Fruit fly (Drosophila melanogaster) whole organism, embryonic: ENCODE results near the gene pasi2.

Source experiments
- Atf6 ChIP-seq: fragments of 200-800 bp; sonication (Bioruptor generic); IDR thresholded peaks from 2 replicates; pipeline ENCODE4 v1.3.6; 2022; ENCODE audit warnings: missing biosample characterization, missing genetic modification characterization
- CG10366 ChIP-seq: fragments of 200-800 bp; sonication (Bioruptor generic); IDR thresholded peaks from 2 replicates; pipeline ENCODE4 v1.3.6; 2022; ENCODE audit warnings: missing biosample characterization, missing genetic modification characterization
- CG10979 ChIP-seq: fragments of 200-800 bp; sonication (Bioruptor generic); optimal IDR thresholded peaks from 2 replicates; lab custom pipeline; 2018; ENCODE audit warnings: missing biosample characterization, mild to moderate bottlenecking, missing genetic modification characterization, moderate library complexity
- CG11695 ChIP-seq: fragments of 200-800 bp; sonication (Bioruptor generic); IDR thresholded peaks from 3 replicates; pipeline ENCODE4 v1.3.6; 2022; ENCODE audit warnings: missing biosample characterization, missing genetic modification characterization
- CG12104 ChIP-seq: fragments of 200-800 bp; sonication (Bioruptor generic); optimal IDR thresholded peaks from 3 replicates; lab custom pipeline; 2016; ENCODE audit warnings: missing biosample characterization, missing genetic modification characterization
- CG12155 ChIP-seq: fragments of 200-800 bp; sonication (Bioruptor generic); optimal IDR thresholded peaks from 3 replicates; lab custom pipeline; 2016; ENCODE audit warnings: missing biosample characterization, missing genetic modification characterization
- CG12769 ChIP-seq: fragments of 200-800 bp; sonication (Bioruptor generic); optimal IDR thresholded peaks from 2 replicates; lab custom pipeline; 2019; ENCODE audit warnings: missing biosample characterization, mild to moderate bottlenecking, missing genetic modification characterization, moderate library complexity
- CG13424 ChIP-seq: fragments of 200-800 bp; sonication (Bioruptor generic); optimal IDR thresholded peaks from 2 replicates; lab custom pipeline; 2019; ENCODE audit warnings: missing biosample characterization, mild to moderate bottlenecking, missing genetic modification characterization, moderate library complexity
- CG15479 ChIP-seq: fragments of 200-800 bp; sonication (Bioruptor generic); optimal IDR thresholded peaks from 3 replicates; lab custom pipeline; 2019; ENCODE audit warnings: missing biosample characterization, mild to moderate bottlenecking, missing genetic modification characterization, moderate library complexity
- CG17612 ChIP-seq: fragments of 200-800 bp; sonication (Bioruptor generic); IDR thresholded peaks from 2 replicates; pipeline ENCODE4 v1.3.6; 2022; ENCODE audit warnings: missing biosample characterization, missing genetic modification characterization
- CG17829 ChIP-seq: fragments of 200-800 bp; optimal IDR thresholded peaks from 2 replicates; lab custom pipeline; 2019; ENCODE audit warnings: missing biosample characterization, mild to moderate bottlenecking, missing genetic modification characterization, moderate library complexity
- CG17912 ChIP-seq: fragments of 200-800 bp; sonication (Bioruptor generic); optimal IDR thresholded peaks from 2 replicates; lab custom pipeline; 2018; ENCODE audit warnings: missing biosample characterization, mild to moderate bottlenecking, missing genetic modification characterization
- CG32772 ChIP-seq: fragments of 200-800 bp; sonication (Bioruptor generic); IDR thresholded peaks from 2 replicates; pipeline ENCODE4 v1.3.6; 2022; ENCODE audit warnings: missing biosample characterization, missing genetic modification characterization
- CG34422 ChIP-seq: fragments of 200-800 bp; sonication (Bioruptor generic); IDR thresholded peaks from 3 replicates; pipeline ENCODE4 v1.3.6; 2022; ENCODE audit warnings: missing biosample characterization, missing genetic modification characterization
- CG3995 ChIP-seq: fragments of 200-800 bp; sonication (Bioruptor generic); optimal IDR thresholded peaks from 3 replicates; lab custom pipeline; 2016; ENCODE audit warnings: missing biosample characterization, missing genetic modification characterization
- CG4730 ChIP-seq: fragments of 200-800 bp; sonication (Bioruptor generic); IDR thresholded peaks from 2 replicates; pipeline ENCODE4 v1.3.6; 2022; ENCODE audit warnings: missing biosample characterization, missing genetic modification characterization
- CG6654 ChIP-seq: fragments of 200-800 bp; sonication (Bioruptor generic); optimal IDR thresholded peaks from 2 replicates; lab custom pipeline; 2017; ENCODE audit warnings: missing biosample characterization, mild to moderate bottlenecking, missing genetic modification characterization
- CG6813 ChIP-seq: fragments of 200-800 bp; sonication (Bioruptor generic); optimal IDR thresholded peaks from 2 replicates; lab custom pipeline; 2017; ENCODE audit warnings: missing biosample characterization, missing genetic modification characterization, mild to moderate bottlenecking, moderate library complexity, missing genetic modification reagents
- CG7839 ChIP-seq: fragments of 200-800 bp; sonication (Bioruptor generic); optimal IDR thresholded peaks from 3 replicates; lab custom pipeline; 2018; ENCODE audit warnings: missing biosample characterization, mild to moderate bottlenecking, missing genetic modification characterization, moderate library complexity
- CG8924 ChIP-seq: fragments of 200-800 bp; optimal IDR thresholded peaks from 3 replicates; lab custom pipeline; 2019; ENCODE audit warnings: missing biosample characterization, mild to moderate bottlenecking, missing genetic modification characterization, moderate library complexity
- CG9932 ChIP-seq: fragments of 200-800 bp; sonication (Bioruptor generic); IDR thresholded peaks from 2 replicates; pipeline ENCODE4 v1.3.6; 2022; ENCODE audit warnings: missing biosample characterization, missing genetic modification characterization
- Dad ChIP-seq: fragments of 200-800 bp; sonication (Bioruptor generic); optimal IDR thresholded peaks from 3 replicates; lab custom pipeline; 2016; ENCODE audit warnings: missing biosample characterization, missing genetic modification characterization
- Dbx ChIP-seq: fragments of 200-800 bp; sonication (Bioruptor generic); IDR thresholded peaks from 3 replicates; pipeline ENCODE4 v1.3.6; 2022; ENCODE audit warnings: missing biosample characterization, missing genetic modification characterization
- Dek ChIP-seq: fragments of 200-800 bp; sonication (Bioruptor generic); optimal IDR thresholded peaks from 3 replicates; lab custom pipeline; 2019; ENCODE audit warnings: missing biosample characterization, mild to moderate bottlenecking, missing genetic modification characterization, moderate library complexity
- Dip2 ChIP-seq: fragments of 200-800 bp; sonication (Bioruptor generic); IDR thresholded peaks from 2 replicates; pipeline ENCODE4 v1.3.6; 2022; ENCODE audit warnings: missing biosample characterization, missing genetic modification characterization
- E2f2 ChIP-seq: fragments of 200-800 bp; sonication (Bioruptor generic); IDR thresholded peaks from 2 replicates; pipeline ENCODE4 v1.3.6; 2022; ENCODE audit warnings: missing biosample characterization, missing genetic modification characterization
- Eip74EF ChIP-seq, 2 experiments: fragments of 200-800 bp in 1 of 2; fragments of >200 bp in 1 of 2; sonication (Bioruptor generic) in 1 of 2; optimal IDR thresholded peaks; 2 replicates each; lab custom pipeline; 2017 to 2019; ENCODE audit warnings: missing biosample characterization in 2 of 2, missing genetic modification characterization in 2 of 2, mild to moderate bottlenecking in 1 of 2, moderate library complexity in 1 of 2
- Hand ChIP-seq: fragments of 200-800 bp; sonication (Bioruptor generic); optimal IDR thresholded peaks from 2 replicates; lab custom pipeline; 2017; ENCODE audit warnings: mild to moderate bottlenecking, missing biosample characterization, missing genetic modification reagents, missing genetic modification characterization
- HmgZ ChIP-seq: fragments of 200-800 bp; sonication (Bioruptor generic); optimal IDR thresholded peaks from 2 replicates; lab custom pipeline; 2018; ENCODE audit warnings: missing biosample characterization, mild to moderate bottlenecking, missing genetic modification characterization
- Mes4 ChIP-seq: fragments of 200-800 bp; sonication (Bioruptor generic); optimal IDR thresholded peaks from 2 replicates; lab custom pipeline; 2016; ENCODE audit warnings: missing biosample characterization, missing genetic modification characterization
- Oaz ChIP-seq: fragments of 200-800 bp; sonication (Bioruptor generic); IDR thresholded peaks from 2 replicates; pipeline ENCODE4 v1.3.6; 2022; ENCODE audit warnings: missing biosample characterization, missing genetic modification characterization
- Rfx ChIP-seq: fragments of 200-800 bp; sonication (Bioruptor generic); IDR thresholded peaks from 2 replicates; pipeline ENCODE4 v1.3.6; 2022; ENCODE audit warnings: missing biosample characterization, missing genetic modification characterization
- Rx ChIP-seq: fragments of 200-800 bp; sonication (Bioruptor generic); IDR thresholded peaks from 2 replicates; pipeline ENCODE4 v1.3.6; 2022; ENCODE audit warnings: missing biosample characterization, missing genetic modification characterization
- ab ChIP-seq: fragments of 200-800 bp; sonication (Bioruptor generic); optimal IDR thresholded peaks from 2 replicates; lab custom pipeline; 2016; ENCODE audit warnings: missing biosample characterization, missing genetic modification characterization
- bigmax ChIP-seq: fragments of 200-800 bp; sonication (Bioruptor generic); optimal IDR thresholded peaks from 2 replicates; lab custom pipeline; 2018; ENCODE audit warnings: missing biosample characterization, mild to moderate bottlenecking, missing genetic modification characterization
- chinmo ChIP-seq: fragments of 200-800 bp; sonication (Bioruptor generic); IDR thresholded peaks from 4 replicates; pipeline ENCODE4 v1.3.6; 2022; ENCODE audit warnings: missing biosample characterization, missing genetic modification characterization; ENCODE audit not compliant: partially characterized antibody
- croc ChIP-seq: fragments of 200-800 bp; sonication (Bioruptor generic); conservative IDR thresholded peaks from 3 replicates; pipeline ENCODE4 v1.3.6; 2022; ENCODE audit warnings: missing biosample characterization, missing genetic modification characterization
- fd64A ChIP-seq: fragments of 200-800 bp; sonication (Bioruptor generic); optimal IDR thresholded peaks from 3 replicates; lab custom pipeline; 2018; ENCODE audit warnings: missing biosample characterization, mild to moderate bottlenecking, missing genetic modification characterization
- gsb-n ChIP-seq: fragments of 200-800 bp; sonication (Bioruptor generic); optimal IDR thresholded peaks from 3 replicates; lab custom pipeline; 2018; ENCODE audit warnings: missing biosample characterization, mild to moderate bottlenecking, missing genetic modification characterization
- jigr1 ChIP-seq: fragments of 200-800 bp; sonication (Bioruptor generic); IDR thresholded peaks from 3 replicates; pipeline ENCODE4 v1.3.6; 2022; ENCODE audit warnings: missing biosample characterization, missing genetic modification characterization
- mirr ChIP-seq: fragments of 200-800 bp; sonication (Bioruptor generic); optimal IDR thresholded peaks from 3 replicates; lab custom pipeline; 2018; ENCODE audit warnings: missing biosample characterization, mild to moderate bottlenecking, missing genetic modification characterization
- pfk ChIP-seq: fragments of 200-800 bp; sonication (Bioruptor generic); optimal IDR thresholded peaks from 2 replicates; lab custom pipeline; 2018; ENCODE audit warnings: missing biosample characterization, mild to moderate bottlenecking, missing genetic modification characterization, moderate library complexity
- pros ChIP-seq: fragments of 200-800 bp; sonication (Bioruptor generic); optimal IDR thresholded peaks from 3 replicates; lab custom pipeline; 2019; ENCODE audit warnings: missing biosample characterization, mild to moderate bottlenecking, missing genetic modification characterization, moderate library complexity
- run ChIP-seq: fragments of 200-800 bp; sonication (Bioruptor generic); optimal IDR thresholded peaks from 3 replicates; lab custom pipeline; 2018; ENCODE audit warnings: missing biosample characterization, mild to moderate bottlenecking, missing genetic modification characterization
- so ChIP-seq: fragments of 200-800 bp; sonication (Bioruptor generic); IDR thresholded peaks from 3 replicates; pipeline ENCODE4 v1.3.6; 2022; ENCODE audit warnings: missing biosample characterization, missing genetic modification characterization
- sug ChIP-seq: fragments of 200-800 bp; optimal IDR thresholded peaks from 2 replicates; lab custom pipeline; 2019; ENCODE audit warnings: missing biosample characterization, mild to moderate bottlenecking, missing genetic modification characterization, moderate library complexity
- ttk ChIP-seq: fragments of 200-800 bp; sonication (Bioruptor generic); IDR thresholded peaks from 2 replicates; pipeline ENCODE4 v2.1.2; 2022; ENCODE audit warnings: missing biosample characterization, missing genetic modification characterization
- zen ChIP-seq: fragments of 200-800 bp; sonication (Bioruptor generic); optimal IDR thresholded peaks from 3 replicates; lab custom pipeline; 2018; ENCODE audit warnings: missing biosample characterization, mild to moderate bottlenecking, missing genetic modification characterization, moderate library complexity

The pasi2 gene

dm6 chr3R:9339176-9340075, 4.5 kb downstream of the pasi2 start (continued):
- TF ChIP-seq CG32772 (no peak), CG6654 (GFP tag; lab: Kevin White, UChicago) (peak; percentile 7), croc (GFP tag; lab: Robert Waterston, UW) (no peak), ab (GFP tag; lab: Kevin White, UChicago) (no peak), CG10979 (tag; lab: Kevin White, UChicago) (peak; percentile 87), Dek (tag; lab: Kevin White, UChicago) (no peak), CG17612 (GFP tag; lab: Robert Waterston, UW) (no peak), fd64A (GFP tag; lab: Kevin White, UChicago) (peak; percentile 7), CG9932 (no peak; the same call in 1 of the 2 replicates), CG3995 (GFP tag; lab: Kevin White, UChicago) (no peak), run (tag; lab: Kevin White, UChicago) (peak; percentile 16), Mes4 (GFP tag; lab: Kevin White, UChicago) (peak; percentile 37), CG12769 (tag; lab: Kevin White, UChicago) (peak; percentile 2), CG4730 (GFP tag; lab: Robert Waterston, UW) (peak; percentile 21; the same call in 1 of the 2 replicates), sug (tag; lab: Kevin White, UChicago) (peak; percentile 70), bigmax (GFP tag; lab: Kevin White, UChicago) (no peak), Rx (GFP tag; lab: Robert Waterston, UW) (no peak), pfk (peak; percentile 46), E2f2 (GFP tag; lab: Robert Waterston, UW) (no peak), Dbx (GFP tag; lab: Robert Waterston, UW) (peak; percentile 23; the same call in 1 of the 3 replicates), so (no peak), CG7839 (peak; percentile 77), Atf6 (GFP tag; lab: Robert Waterston, UW) (peak; percentile 15; the same call in 1 of the 2 replicates), CG17912 (GFP tag; lab: Kevin White, UChicago) (no peak), CG17829 (peak; percentile 80), Dad (GFP tag; lab: Kevin White, UChicago) (no peak), gsb-n (tag; lab: Kevin White, UChicago) (peak; percentile 80), Hand (GFP tag; lab: Kevin White, UChicago) (no peak), Oaz (no peak), chinmo (GFP tag; lab: Robert Waterston, UW) (peak; percentile 95; the same call in 3 of the 4 replicates), CG6813 (GFP tag; lab: Kevin White, UChicago) (no peak), CG8924 (peak; percentile 77), zen (tag; lab: Kevin White, UChicago) (peak; percentile 59), jigr1 (no peak), pros (peak; percentile 60), CG11695 (GFP tag; lab: Robert Waterston, UW) (peak; percentile 44; the same call in 1 of the 3 replicates), mirr (peak; percentile 67), ttk (peak; percentile 37; the same call in 1 of the 2 replicates), HmgZ (tag; lab: Kevin White, UChicago) (peak; percentile 7), CG15479 (no peak), CG10366 (GFP tag; lab: Robert Waterston, UW) (0 out of 2 replicates have a peak, but pooled peaks have one; percentile 32), CG34422 (GFP tag; lab: Robert Waterston, UW) (peak; percentile 59; the same call in 1 of the 3 replicates), Eip74EF (GFP tag; optimal IDR thresholded peaks at IDR 0.05; lab: Kevin White, UChicago) (peak in 1 of 2 experiments; percentile 63), CG12155 (GFP tag; lab: Kevin White, UChicago) (peak; percentile 31), CG12104 (GFP tag; lab: Kevin White, UChicago) (peak; percentile 43), Dip2 (no peak), CG13424 (tag; lab: Kevin White, UChicago) (peak; percentile 63), Rfx (no peak)
